Fruit fly (Drosophila melanogaster) whole organism, embryonic: ENCODE results near the gene CG13046.

ENCODE experiments used
- Blimp-1 ChIP-seq: fragments of 200-800 bp; sonication (Bioruptor generic); optimal IDR thresholded peaks from 3 replicates; lab custom pipeline; 2018; ENCODE audit warnings: missing biosample characterization, missing genetic modification characterization, mild to moderate bottlenecking, moderate library complexity, missing genetic modification reagents
- CG11085 ChIP-seq: fragments of 200-800 bp; sonication (Bioruptor generic); IDR thresholded peaks from 2 replicates; pipeline ENCODE4 v1.3.6; 2022; ENCODE audit warnings: missing biosample characterization, missing genetic modification characterization
- CG11456 ChIP-seq: fragments of 200-800 bp; sonication (Bioruptor generic); IDR thresholded peaks from 3 replicates; pipeline ENCODE4 v1.3.6; 2022; ENCODE audit warnings: missing biosample characterization, missing genetic modification characterization
- CG12104 ChIP-seq: fragments of 200-800 bp; sonication (Bioruptor generic); optimal IDR thresholded peaks from 3 replicates; lab custom pipeline; 2016; ENCODE audit warnings: missing biosample characterization, missing genetic modification characterization
- CG12942 ChIP-seq: fragments of 200-800 bp; sonication (Bioruptor generic); optimal IDR thresholded peaks from 3 replicates; lab custom pipeline; 2016; ENCODE audit warnings: missing biosample characterization, missing genetic modification characterization
- CG13424 ChIP-seq: fragments of 200-800 bp; sonication (Bioruptor generic); optimal IDR thresholded peaks from 2 replicates; lab custom pipeline; 2019; ENCODE audit warnings: missing biosample characterization, mild to moderate bottlenecking, missing genetic modification characterization, moderate library complexity
- CG14441 ChIP-seq: fragments of 200-800 bp; sonication (Bioruptor generic); IDR thresholded peaks from 2 replicates; pipeline ENCODE4 v1.3.6; 2022; ENCODE audit warnings: missing biosample characterization, missing genetic modification characterization
- CG14710 ChIP-seq: fragments of 200-800 bp; sonication (Bioruptor generic); optimal IDR thresholded peaks from 3 replicates; lab custom pipeline; 2019; ENCODE audit warnings: missing biosample characterization, mild to moderate bottlenecking, missing genetic modification characterization, moderate library complexity
- CG1647 ChIP-seq: fragments of 200-800 bp; sonication (Bioruptor generic); optimal IDR thresholded peaks from 3 replicates; lab custom pipeline; 2016; ENCODE audit warnings: missing biosample characterization, missing genetic modification characterization
- CG2129 ChIP-seq: fragments of 200-800 bp; sonication (Bioruptor generic); IDR thresholded peaks from 2 replicates; pipeline ENCODE4 v1.3.6; 2022; ENCODE audit warnings: missing biosample characterization, missing genetic modification characterization; ENCODE audit not compliant: partially characterized antibody
- CG32532 ChIP-seq: fragments of 200-800 bp; sonication (Bioruptor generic); IDR thresholded peaks from 2 replicates; pipeline ENCODE4 v1.3.6; 2022; ENCODE audit warnings: missing biosample characterization, missing genetic modification characterization
- CG33213 ChIP-seq: fragments of 200-800 bp; sonication (Bioruptor generic); optimal IDR thresholded peaks from 3 replicates; lab custom pipeline; 2016; ENCODE audit warnings: missing biosample characterization, missing genetic modification characterization
- CG3847 ChIP-seq: fragments of 200-800 bp; sonication (Bioruptor generic); IDR thresholded peaks from 2 replicates; pipeline ENCODE4 v1.3.6; 2022; ENCODE audit warnings: missing biosample characterization, missing genetic modification characterization
- CG4404 ChIP-seq: fragments of 200-800 bp; sonication (Bioruptor generic); IDR thresholded peaks from 2 replicates; pipeline ENCODE4 v1.3.6; 2022; ENCODE audit warnings: missing biosample characterization, missing genetic modification characterization
- CG4730 ChIP-seq: fragments of 200-800 bp; sonication (Bioruptor generic); IDR thresholded peaks from 2 replicates; pipeline ENCODE4 v1.3.6; 2022; ENCODE audit warnings: missing biosample characterization, missing genetic modification characterization
- CG6175 ChIP-seq: fragments of 200-800 bp; sonication (Bioruptor generic); IDR thresholded peaks from 3 replicates; pipeline ENCODE4 v1.3.6; 2022; ENCODE audit warnings: missing biosample characterization, missing genetic modification characterization
- CG7963 ChIP-seq: fragments of 200-800 bp; sonication (Bioruptor generic); IDR thresholded peaks from 3 replicates; pipeline ENCODE4 v1.3.6; 2022; ENCODE audit warnings: missing biosample characterization, missing genetic modification characterization; ENCODE audit not compliant: partially characterized antibody
- CG8478 ChIP-seq: fragments of >200 bp; optimal IDR thresholded peaks from 2 replicates; lab custom pipeline; 2018
- D19B ChIP-seq: fragments of 200-800 bp; sonication (Bioruptor generic); optimal IDR thresholded peaks from 2 replicates; lab custom pipeline; 2017; ENCODE audit warnings: missing biosample characterization, mild to moderate bottlenecking, missing genetic modification characterization
- Dfd ChIP-seq, 2 experiments: fragments of >200 bp; optimal IDR thresholded peaks; 2 replicates each; lab custom pipeline; 2017; ENCODE audit warnings: missing biosample characterization in 2 of 2, missing genetic modification characterization in 2 of 2
- Dip2 ChIP-seq: fragments of 200-800 bp; sonication (Bioruptor generic); IDR thresholded peaks from 2 replicates; pipeline ENCODE4 v1.3.6; 2022; ENCODE audit warnings: missing biosample characterization, missing genetic modification characterization
- Dref ChIP-seq: fragments of 200-800 bp; sonication (Bioruptor generic); IDR thresholded peaks from 2 replicates; pipeline ENCODE4 v1.3.6; 2022; ENCODE audit warnings: missing biosample characterization, missing genetic modification characterization
- GATAe ChIP-seq: fragments of 200-800 bp; sonication (Bioruptor generic); conservative IDR thresholded peaks from 2 replicates; pipeline ENCODE4 v1.3.6; 2022; ENCODE audit warnings: missing biosample characterization, missing genetic modification characterization
- Hsf ChIP-seq: fragments of 200-800 bp; sonication (Bioruptor generic); optimal IDR thresholded peaks from 3 replicates; lab custom pipeline; 2016; ENCODE audit warnings: missing biosample characterization, missing genetic modification characterization
- Mrtf ChIP-seq: fragments of 200-800 bp; sonication (Bioruptor generic); IDR thresholded peaks from 3 replicates; pipeline ENCODE4 v1.3.6; 2022; ENCODE audit warnings: missing biosample characterization, missing genetic modification characterization
- NFAT ChIP-seq: fragments of 200-800 bp; sonication (Bioruptor generic); IDR thresholded peaks from 2 replicates; pipeline ENCODE4 v1.3.6; 2022; ENCODE audit warnings: missing biosample characterization, missing genetic modification characterization
- NK7.1 ChIP-seq: fragments of 200-800 bp; sonication (Bioruptor generic); optimal IDR thresholded peaks from 3 replicates; lab custom pipeline; 2016; ENCODE audit warnings: missing biosample characterization, missing genetic modification characterization
- Nf-YA ChIP-seq: fragments of 200-800 bp; sonication (Bioruptor generic); IDR thresholded peaks from 2 replicates; pipeline ENCODE4 v1.3.6; 2022; ENCODE audit warnings: missing biosample characterization, missing genetic modification characterization
- Optix ChIP-seq: fragments of 200-800 bp; sonication (Bioruptor generic); IDR thresholded peaks from 3 replicates; pipeline ENCODE4 v1.3.6; 2022; ENCODE audit warnings: missing biosample characterization, missing genetic modification characterization
- Ravus ChIP-seq: fragments of 200-800 bp; sonication (Bioruptor generic); IDR thresholded peaks from 2 replicates; pipeline ENCODE4 v1.3.6; 2022; ENCODE audit warnings: missing biosample characterization, missing genetic modification characterization
- Sry-β ChIP-seq: fragments of 200-800 bp; sonication (Bioruptor generic); optimal IDR thresholded peaks from 2 replicates; lab custom pipeline; 2018; ENCODE audit warnings: missing biosample characterization, mild to moderate bottlenecking, missing genetic modification characterization, moderate library complexity
- Xbp1 ChIP-seq: fragments of 200-800 bp; sonication (Bioruptor generic); optimal IDR thresholded peaks from 3 replicates; lab custom pipeline; 2016; ENCODE audit warnings: missing biosample characterization, mild to moderate bottlenecking, missing genetic modification characterization
- Xrp1 ChIP-seq: fragments of 200-800 bp; sonication (Bioruptor generic); IDR thresholded peaks from 2 replicates; pipeline ENCODE4 v1.3.6; 2022; ENCODE audit warnings: missing biosample characterization, missing genetic modification characterization
- ase ChIP-seq: fragments of 200-800 bp; sonication (Bioruptor generic); IDR thresholded peaks from 3 replicates; pipeline ENCODE4 v1.3.6; 2022; ENCODE audit warnings: missing biosample characterization, missing genetic modification characterization
- bowl ChIP-seq: fragments of 200-800 bp; sonication (Bioruptor generic); IDR thresholded peaks from 2 replicates; pipeline ENCODE4 v1.3.6; 2022; ENCODE audit warnings: missing biosample characterization, missing genetic modification characterization
- br ChIP-seq: fragments of >200 bp; optimal IDR thresholded peaks from 2 replicates; lab custom pipeline; 2017
- ci ChIP-seq: fragments of 200-800 bp; sonication (Bioruptor generic); IDR thresholded peaks from 3 replicates; pipeline ENCODE4 v1.3.6; 2022; ENCODE audit warnings: missing biosample characterization, missing genetic modification characterization
- croc ChIP-seq: fragments of 200-800 bp; sonication (Bioruptor generic); conservative IDR thresholded peaks from 3 replicates; pipeline ENCODE4 v1.3.6; 2022; ENCODE audit warnings: missing biosample characterization, missing genetic modification characterization
- emc ChIP-seq: fragments of 200-800 bp; sonication (Bioruptor generic); optimal IDR thresholded peaks from 2 replicates; lab custom pipeline; 2016; ENCODE audit warnings: missing biosample characterization, missing genetic modification characterization
- fd3F ChIP-seq: fragments of 200-800 bp; sonication (Bioruptor generic); optimal IDR thresholded peaks from 2 replicates; lab custom pipeline; 2018; ENCODE audit warnings: missing biosample characterization, mild to moderate bottlenecking, missing genetic modification characterization, moderate library complexity
- gsb-n ChIP-seq: fragments of 200-800 bp; sonication (Bioruptor generic); optimal IDR thresholded peaks from 3 replicates; lab custom pipeline; 2018; ENCODE audit warnings: missing biosample characterization, mild to moderate bottlenecking, missing genetic modification characterization
- inv ChIP-seq: fragments of 200-800 bp; sonication (Bioruptor generic); IDR thresholded peaks from 2 replicates; pipeline ENCODE4 v1.3.6; 2022; ENCODE audit warnings: missing biosample characterization, missing genetic modification characterization; ENCODE audit not compliant: partially characterized antibody
- mam ChIP-seq: fragments of 200-800 bp; sonication (Bioruptor generic); optimal IDR thresholded peaks from 3 replicates; lab custom pipeline; 2016; ENCODE audit warnings: missing biosample characterization, missing genetic modification characterization
- nom ChIP-seq: fragments of 200-800 bp; sonication (Bioruptor generic); optimal IDR thresholded peaks from 2 replicates; lab custom pipeline; 2017; ENCODE audit warnings: missing biosample characterization, missing genetic modification characterization, mild to moderate bottlenecking, moderate library complexity, missing genetic modification reagents
- pan ChIP-seq, 4 experiments: fragments of >200 bp in 3 of 4; fragments of 200-800 bp in 1 of 4; sonication (Bioruptor generic) in 1 of 4; optimal IDR thresholded peaks in 3 of 4; IDR thresholded peaks in 1 of 4; 2 replicates each; pipeline versions ENCODE4 v1.3.6 to Lab custom; 2017 to 2022; ENCODE audit warnings: missing biosample characterization in 2 of 4, missing genetic modification characterization in 2 of 4, mixed read lengths in 1 of 4
- pb ChIP-seq: fragments of 200-800 bp; sonication (Bioruptor generic); optimal IDR thresholded peaks from 3 replicates; lab custom pipeline; 2016; ENCODE audit warnings: missing biosample characterization, missing genetic modification characterization
- pnt ChIP-seq: fragments of 200-800 bp; sonication (Bioruptor generic); optimal IDR thresholded peaks from 3 replicates; lab custom pipeline; 2016; ENCODE audit warnings: missing biosample characterization, missing genetic modification characterization
- schlank ChIP-seq: fragments of 200-800 bp; sonication (Bioruptor generic); optimal IDR thresholded peaks from 2 replicates; lab custom pipeline; 2018; ENCODE audit warnings: missing biosample characterization, mild to moderate bottlenecking, missing genetic modification characterization
- sd ChIP-seq: fragments of 200-800 bp; sonication (Bioruptor generic); optimal IDR thresholded peaks from 3 replicates; lab custom pipeline; 2018; ENCODE audit warnings: missing biosample characterization, mild to moderate bottlenecking, missing genetic modification characterization, moderate library complexity
- sim ChIP-seq: fragments of 200-800 bp; sonication (Bioruptor generic); IDR thresholded peaks from 2 replicates; pipeline ENCODE4 v1.3.6; 2022; ENCODE audit warnings: missing biosample characterization, missing genetic modification characterization
- tgo ChIP-seq: fragments of 200-800 bp; sonication (Bioruptor generic); IDR thresholded peaks from 3 replicates; pipeline ENCODE4 v1.3.6; 2022; ENCODE audit warnings: missing biosample characterization, missing genetic modification characterization
- trh ChIP-seq: fragments of 200-800 bp; sonication (Bioruptor generic); optimal IDR thresholded peaks from 2 replicates; lab custom pipeline; 2016; ENCODE audit warnings: missing biosample characterization, missing genetic modification characterization

CG13046 gene

DNA sequence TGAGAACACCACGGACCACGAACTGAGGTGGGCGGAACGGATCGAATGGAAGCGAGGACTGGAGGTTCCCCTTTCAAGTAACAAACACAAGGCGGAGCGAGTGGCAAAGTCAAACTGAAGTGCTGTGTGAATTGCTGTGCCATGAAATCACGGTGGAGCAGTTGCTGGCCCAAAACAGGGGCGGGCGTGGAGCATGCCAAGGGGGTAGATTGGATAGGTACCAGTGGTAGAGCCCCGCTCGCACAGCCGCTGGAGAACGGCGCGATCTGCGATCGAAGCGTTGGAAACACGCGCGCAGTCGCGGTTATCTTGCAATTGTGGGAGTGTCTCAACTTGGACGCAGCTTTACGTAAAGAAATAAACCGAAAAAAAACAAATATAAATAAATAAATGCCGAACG lies 39.6 kb upstream of the CG13046 start, which contains the start of gene CG13038 (continued):
- TF ChIP-seq Dip2 = no peak
- peak; percentile 39; the same call in 1 of the 2 replicates for TF ChIP-seq NFAT (GFP tag; lab: Robert Waterston, UW)
- TF ChIP-seq pan (optimal IDR thresholded peaks at IDR 0.05; lab: Kevin White, UChicago) = no peak
- peak in 1 of 2 experiments; percentile 9 for TF ChIP-seq pan (GFP tag; optimal IDR thresholded peaks at IDR 0.05 in 1 of 2, IDR thresholded peaks at IDR 0.05 in 1 of 2)
- TF ChIP-seq CG14710 = no peak
- 0 out of 3 replicates have a peak, but pooled peaks have one; percentile 23 for TF ChIP-seq CG6175
- TF ChIP-seq pnt (GFP tag; lab: Kevin White, UChicago) = no peak
- no peak for TF ChIP-seq Ravus
- 0 out of 3 replicates have a peak, but pooled peaks have one; percentile 29 for TF ChIP-seq Mrtf (GFP tag; lab: Robert Waterston, UW)
- TF ChIP-seq croc = no peak
- TF ChIP-seq CG12942 (GFP tag; lab: Kevin White, UChicago) = no peak
- no peak for TF ChIP-seq Optix
- TF ChIP-seq CG4404 (GFP tag; lab: Robert Waterston, UW) = no peak
- no peak for TF ChIP-seq gsb-n (tag; lab: Kevin White, UChicago)
- no peak for TF ChIP-seq CG8478
- 0 out of 3 replicates have a peak, but pooled peaks have one; percentile 18 for TF ChIP-seq ase
- TF ChIP-seq fd3F (GFP tag; lab: Kevin White, UChicago) = no peak
- no peak for TF ChIP-seq sim (GFP tag; lab: Robert Waterston, UW)
- TF ChIP-seq CG11456 (GFP tag; lab: Robert Waterston, UW) = 0 out of 3 replicates have a peak, but pooled peaks have one; percentile 24
- TF ChIP-seq sd (tag; lab: Kevin White, UChicago) = peak; percentile 26
- TF ChIP-seq CG3847 (GFP tag; lab: Robert Waterston, UW) = no peak
- TF ChIP-seq nom = no peak
- no peak for TF ChIP-seq CG4730 (GFP tag; lab: Robert Waterston, UW)
- no peak for TF ChIP-seq CG7963 (GFP tag; lab: Robert Waterston, UW)
- TF ChIP-seq trh (GFP tag; lab: Kevin White, UChicago) = no peak
- TF ChIP-seq Hsf = no peak
- TF ChIP-seq Sry-β (GFP tag; lab: Kevin White, UChicago) = no peak
- TF ChIP-seq CG33213 (GFP tag; lab: Kevin White, UChicago) = no peak
- TF ChIP-seq Xbp1 (GFP tag; lab: Kevin White, UChicago) = no peak
- TF ChIP-seq inv = no peak
- TF ChIP-seq ci (GFP tag; lab: Robert Waterston, UW) = 0 out of 3 replicates have a peak, but pooled peaks have one; percentile 19
- 0 out of 2 replicates have a peak, but pooled peaks have one; percentile 13 for TF ChIP-seq Dref
- no peak for TF ChIP-seq Nf-YA
- TF ChIP-seq Xrp1 (GFP tag; lab: Robert Waterston, UW) = no peak
- TF ChIP-seq D19B (GFP tag; lab: Kevin White, UChicago) = no peak
- TF ChIP-seq tgo (GFP tag; lab: Robert Waterston, UW) = no peak
- no peak for TF ChIP-seq GATAe (GFP tag; lab: Robert Waterston, UW)
- TF ChIP-seq NK7.1 (GFP tag; lab: Kevin White, UChicago) = no peak
- no peak for TF ChIP-seq emc (GFP tag; lab: Kevin White, UChicago)
- no peak for TF ChIP-seq Blimp-1 (GFP tag; lab: Kevin White, UChicago)
- TF ChIP-seq br (lab: Kevin White, UChicago) = no peak
- TF ChIP-seq schlank (tag; lab: Kevin White, UChicago) = no peak
- no peak for TF ChIP-seq pb (GFP tag; lab: Kevin White, UChicago)
- TF ChIP-seq CG12104 = no peak
- TF ChIP-seq CG11085 (GFP tag; lab: Robert Waterston, UW) = 0 out of 2 replicates have a peak, but pooled peaks have one; percentile 35
- no peak for TF ChIP-seq CG1647 (GFP tag; lab: Kevin White, UChicago)
- no peak for TF ChIP-seq CG13424 (tag; lab: Kevin White, UChicago)
- TF ChIP-seq bowl (GFP tag; lab: Robert Waterston, UW) = 0 out of 2 replicates have a peak, but pooled peaks have one; percentile 10
- TF ChIP-seq CG32532 (GFP tag; lab: Robert Waterston, UW) = peak; percentile 48
- TF ChIP-seq CG14441 (GFP tag; lab: Robert Waterston, UW) = peak; percentile 57
- no peak for TF ChIP-seq CG2129
- TF ChIP-seq mam (GFP tag; lab: Kevin White, UChicago) = no peak
- no peak for TF ChIP-seq Dfd (GFP tag; optimal IDR thresholded peaks at IDR 0.05; lab: Kevin White, UChicago)
